Worm (Caenorhabditis elegans) whole organism, L1 larva: Measurements from ENCODE around the gene srd-18.

Experiments
- ama-1 ChIP-seq: fragments of 150-350 bp; optimal IDR thresholded peaks from 2 replicates; lab custom pipeline; 2014
- dsc-1 ChIP-seq: sonication (generic microtip); optimal IDR thresholded peaks from 2 replicates; lab custom pipeline; 2016; ENCODE audit warnings: mild to moderate bottlenecking, missing genetic modification characterization, missing compliant biosample characterization
- fkh-10 ChIP-seq: sonication (generic microtip); optimal IDR thresholded peaks from 2 replicates; lab custom pipeline; 2017; ENCODE audit warnings: missing biosample characterization, missing genetic modification reagents, missing genetic modification characterization
- hpl-2 ChIP-seq: fragments of 150-350 bp; optimal IDR thresholded peaks from 2 replicates; lab custom pipeline; 2014; ENCODE audit warnings: missing biosample characterization, missing genetic modification reagents, missing genetic modification characterization
- jun-1 ChIP-seq: fragments of 150-350 bp; optimal IDR thresholded peaks from 2 replicates; lab custom pipeline; 2014; ENCODE audit warnings: missing biosample characterization, missing genetic modification reagents, missing genetic modification characterization
- nhr-90 ChIP-seq: sonication (generic microtip); optimal IDR thresholded peaks from 2 replicates; lab custom pipeline; 2016; ENCODE audit warnings: mild to moderate bottlenecking, missing genetic modification characterization, missing compliant biosample characterization; ENCODE audit not compliant: poor library complexity
- pqm-1 ChIP-seq: sonication (generic microtip); optimal IDR thresholded peaks from 3 replicates; lab custom pipeline; 2017; ENCODE audit warnings: missing biosample characterization, missing genetic modification characterization
- skn-1 ChIP-seq: fragments of 150-350 bp; optimal IDR thresholded peaks from 2 replicates; lab custom pipeline; 2014; ENCODE audit warnings: missing biosample characterization, missing genetic modification characterization
- tlp-1 ChIP-seq: fragments of 150-350 bp; optimal IDR thresholded peaks from 2 replicates; lab custom pipeline; 2014; ENCODE audit warnings: missing biosample characterization, missing genetic modification characterization
- ztf-4 ChIP-seq: fragments of 150-350 bp; optimal IDR thresholded peaks from 2 replicates; lab custom pipeline; 2014; ENCODE audit warnings: missing biosample characterization, missing genetic modification characterization

DNA sequence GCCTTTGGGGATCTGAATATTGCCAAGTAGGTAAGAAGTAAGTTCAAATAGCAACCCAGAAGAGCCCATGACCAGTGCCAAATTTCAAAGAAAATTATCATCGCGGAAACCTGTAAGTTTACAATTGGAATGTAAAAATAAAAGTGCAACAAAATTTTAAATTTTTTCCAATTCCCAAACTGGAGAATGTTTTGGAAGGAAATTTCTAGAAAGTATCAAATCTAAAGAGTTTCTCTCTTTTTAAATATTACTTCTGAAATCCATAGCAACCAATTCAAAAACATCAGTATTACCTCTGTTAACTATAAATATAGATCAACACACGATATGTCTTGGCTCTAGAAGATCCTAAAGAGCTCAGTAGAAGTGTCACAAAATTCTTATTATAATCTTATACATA lies 2.0 kb upstream of the srd-18 start, which contains the start of gene srd-19:
- TF ChIP-seq ztf-4 (no peak), nhr-90 (tag; lab: Kevin White, UChicago) (no peak), jun-1 (tag; lab: Kevin White, UChicago) (no peak), pqm-1 (tag; lab: Kevin White, UChicago) (no peak), skn-1 (tag; lab: Kevin White, UChicago) (no peak), hpl-2 (GFP tag; lab: Kevin White, UChicago) (no peak), ama-1 (lab: Kevin White, UChicago) (no peak), fkh-10 (GFP tag; lab: Kevin White, UChicago) (no peak), dsc-1 (tag; lab: Kevin White, UChicago) (no peak), tlp-1 (tag; lab: Kevin White, UChicago) (no peak)
